Worm (Caenorhabditis elegans): ENCODE results near the gene Y17G9B.5.
A peak's percentile ranks its signal among the peaks of the same experiment; 100 is the strongest.

Gene Y17G9B.5

DNA sequence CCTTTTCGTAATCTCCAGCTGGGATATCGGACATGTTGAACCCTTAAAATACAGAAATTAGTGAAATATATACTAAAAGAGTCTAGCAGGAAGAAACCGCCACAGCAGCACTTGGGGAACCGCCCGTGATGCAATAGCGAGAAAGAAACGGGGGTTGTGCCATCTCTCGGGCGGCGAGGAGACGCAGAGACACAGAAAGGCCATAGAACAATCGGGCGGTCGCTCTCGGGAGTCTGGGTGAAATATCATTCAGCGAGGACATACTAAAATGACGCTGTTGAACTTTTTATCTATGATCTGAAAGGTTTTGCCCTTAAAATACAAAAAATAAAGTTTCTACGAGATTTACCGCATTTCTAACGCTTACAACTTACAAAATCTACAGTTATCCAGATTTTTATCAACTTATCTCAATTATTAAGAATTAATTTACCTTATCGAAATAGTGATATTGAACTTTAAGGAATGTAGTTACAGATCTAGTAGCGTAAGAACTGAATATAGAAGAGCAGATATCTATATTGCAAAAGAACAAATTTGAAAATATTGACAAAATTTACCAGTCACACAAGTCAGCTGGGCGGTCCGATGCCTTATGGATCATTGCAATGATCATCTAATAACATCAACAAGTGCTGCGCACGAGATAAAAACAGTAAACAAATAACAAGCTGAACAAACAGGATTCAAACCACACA lies 1.5 kb upstream of the Y17G9B.5 start, which contains the start of gene cyc-2.1 (continued):
- TF ChIP-seq Y67H2A.10 (GFP tag; conservative IDR thresholded peaks at IDR 0.05) (no peak), tlf-1 (GFP tag; optimal IDR thresholded peaks at IDR 0.05) (peak; percentile 63), snpc-3.4 (tag; optimal IDR thresholded peaks at IDR 0.05) (peak; percentile 92), lsl-1 (GFP tag; optimal IDR thresholded peaks at IDR 0.05) (peak; percentile 54), cebp-1 (GFP tag; IDR thresholded peaks at IDR 0.05) (0 out of 2 replicates have a peak, but pooled peaks have one; percentile 35), cebp-1 (tag; optimal IDR thresholded peaks at IDR 0.05) (peak; percentile 82), B0019.2 (GFP tag; conservative IDR thresholded peaks at IDR 0.05) (no peak), zfh-2 (GFP tag; conservative IDR thresholded peaks at IDR 0.05) (peak; percentile 93), hmg-1.2 (GFP tag; IDR thresholded peaks at IDR 0.05) (peak; percentile 69), unc-130 (GFP tag; optimal IDR thresholded peaks at IDR 0.05) (peak; percentile 43), athp-1 (tag; optimal IDR thresholded peaks at IDR 0.05) (peak; percentile 70), fkh-3 (tag; optimal IDR thresholded peaks at IDR 0.05) (no peak), dpff-1 (tag; optimal IDR thresholded peaks at IDR 0.05) (no peak), repo-1 (tag; optimal IDR thresholded peaks at IDR 0.05) (peak; percentile 14), die-1 (tag; optimal IDR thresholded peaks at IDR 0.05) (no peak), hlh-12 (tag; optimal IDR thresholded peaks at IDR 0.05) (no peak), C17E4.6 (GFP tag; IDR thresholded peaks at IDR 0.05) (0 out of 2 replicates have a peak, but pooled peaks have one; percentile 13), ztf-25 (GFP tag; IDR thresholded peaks at IDR 0.05) (no peak), ekl-4 (GFP tag; IDR thresholded peaks at IDR 0.05) (peak; percentile 79; the same call in 1 of the 2 replicates), F23B12.7 (tag; optimal IDR thresholded peaks at IDR 0.05; ENCODE audit: insufficient read depth) (peak; percentile 71), ama-1 (optimal IDR thresholded peaks at IDR 0.05) (no peak), ama-1 (GFP tag; optimal IDR thresholded peaks at IDR 0.05) (peak; percentile 34 to 66), dox-1 (GFP tag; IDR thresholded peaks at IDR 0.05) (peak; percentile 74), ets-4 (GFP tag; optimal IDR thresholded peaks at IDR 0.05) (no peak), pha-4 (tag; optimal IDR thresholded peaks at IDR 0.05) (no peak), lin-35 (GFP tag; optimal IDR thresholded peaks at IDR 0.05) (peak in 1 of 3 experiments; percentile 51), sea-2 (GFP tag; IDR thresholded peaks at IDR 0.05) (no peak), ceh-91 (GFP tag; IDR thresholded peaks at IDR 0.05) (no peak), F39B2.1 (GFP tag; IDR thresholded peaks at IDR 0.05) (peak; percentile 83), mxl-1 (tag; optimal IDR thresholded peaks at IDR 0.05) (no peak), egrh-3 (GFP tag; IDR thresholded peaks at IDR 0.05) (no peak), F49E8.2 (tag; optimal IDR thresholded peaks at IDR 0.05; ENCODE audit: insufficient read depth) (peak; percentile 90), B0336.3 (GFP tag; IDR thresholded peaks at IDR 0.05) (peak; percentile 88), Y53G8AR.9 (GFP tag; conservative IDR thresholded peaks at IDR 0.05) (peak; percentile 82), Y53F4B.3 (GFP tag; IDR thresholded peaks at IDR 0.05) (no peak), ceh-58 (GFP tag; IDR thresholded peaks at IDR 0.05) (0 out of 2 replicates have a peak, but pooled peaks have one; percentile 10), let-526 (GFP tag; IDR thresholded peaks at IDR 0.05) (no peak), ztf-26 (tag; optimal IDR thresholded peaks at IDR 0.05) (peak; percentile 72), pbrm-1 (GFP tag; IDR thresholded peaks at IDR 0.05) (peak; percentile 52), snpc-1.3 (tag; optimal IDR thresholded peaks at IDR 0.05; ENCODE audit: insufficient read depth) (peak; percentile 36), ztf-22 (GFP tag; optimal IDR thresholded peaks at IDR 0.05) (no peak), egl-44 (GFP tag; IDR thresholded peaks at IDR 0.05) (0 out of 2 replicates have a peak, but pooled peaks have one; percentile 39), B0261.1 (tag; optimal IDR thresholded peaks at IDR 0.05) (peak; percentile 20), ztf-6 (GFP tag; IDR thresholded peaks at IDR 0.05) (0 out of 2 replicates have a peak, but pooled peaks have one; percentile 44), egl-18 (GFP tag; IDR thresholded peaks at IDR 0.05) (0 out of 2 replicates have a peak, but pooled peaks have one; percentile 4), F57A8.1 (GFP tag; optimal IDR thresholded peaks at IDR 0.05) (no peak), F52B5.7 (tag; optimal IDR thresholded peaks at IDR 0.05) (peak; percentile 37), lin-54 (GFP tag; optimal IDR thresholded peaks at IDR 0.05) (peak; percentile 71)

Measured in whole organism, young adult.